Fruit fly (Drosophila melanogaster): ENCODE results near the gene CG3436.

Gene CG3436

DNA sequence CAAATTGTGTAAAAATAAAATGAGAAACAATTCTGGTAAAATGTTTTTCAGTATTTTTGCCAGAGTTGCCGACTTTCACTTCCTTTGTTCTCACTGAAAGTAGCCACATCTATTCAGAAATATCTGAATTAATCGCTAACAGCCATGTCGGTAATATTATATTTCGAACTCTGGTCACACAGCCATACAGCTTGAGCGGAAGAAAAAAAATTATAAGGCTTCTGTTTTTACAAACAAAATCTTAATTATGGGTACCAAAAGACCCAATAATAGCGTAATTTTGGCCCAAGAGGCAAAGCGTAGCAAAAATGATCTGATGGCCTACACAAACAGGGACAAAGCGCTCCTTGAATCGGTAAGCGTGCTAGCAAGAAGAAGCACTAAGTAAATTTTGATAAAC, at the start of gene CG3436 (continued):
- TF ChIP-seq CG9797 (GFP tag; optimal IDR thresholded peaks at IDR 0.05) (peak; percentile 86), CG8281 (tag; optimal IDR thresholded peaks at IDR 0.05) (no peak), ara (GFP tag; IDR thresholded peaks at IDR 0.05) (no peak), BEAF-32 (GFP tag; optimal IDR thresholded peaks at IDR 0.05) (peak; percentile 71), CG11456 (GFP tag; IDR thresholded peaks at IDR 0.05) (no peak), CG6689 (GFP tag; IDR thresholded peaks at IDR 0.05) (no peak), CG17385 (GFP tag; optimal IDR thresholded peaks at IDR 0.05) (peak; percentile 95), Ets65A (GFP tag) (peak; percentile 91), Dbx (GFP tag; IDR thresholded peaks at IDR 0.05) (no peak), tgo (GFP tag; IDR thresholded peaks at IDR 0.05) (no peak), CG30020 (tag; optimal IDR thresholded peaks at IDR 0.05) (peak; percentile 55), CG18619 (GFP tag; optimal IDR thresholded peaks at IDR 0.05) (no peak), H15 (GFP tag; IDR thresholded peaks at IDR 0.05) (no peak), h (optimal IDR thresholded peaks at IDR 0.05) (no peak), jing (GFP tag; optimal IDR thresholded peaks at IDR 0.05) (no peak), kni (GFP tag; optimal IDR thresholded peaks at IDR 0.05) (no peak), lab (GFP tag; optimal IDR thresholded peaks at IDR 0.05) (no peak), ab (GFP tag; optimal IDR thresholded peaks at IDR 0.05) (no peak), CG34224 (GFP tag; IDR thresholded peaks at IDR 0.05; ENCODE audit: partially characterized antibody) (no peak), pzg (GFP tag; optimal IDR thresholded peaks at IDR 0.05) (peak; percentile 91), CG12391 (tag; optimal IDR thresholded peaks at IDR 0.05) (peak; percentile 19), MBD-R2 (GFP tag; IDR thresholded peaks at IDR 0.05) (no peak), CG11398 (GFP tag; optimal IDR thresholded peaks at IDR 0.05) (no peak), CG15514 (GFP tag; optimal IDR thresholded peaks at IDR 0.05) (peak; percentile 73), CG8290 (GFP tag; optimal IDR thresholded peaks at IDR 0.05) (no peak), CG8290 (tag; optimal IDR thresholded peaks at IDR 0.05) (peak in 1 of 2 experiments; percentile 38), da (GFP tag; optimal IDR thresholded peaks at IDR 0.05) (no peak), H2.0 (GFP tag; IDR thresholded peaks at IDR 0.05) (no peak), abd-A (tag; optimal IDR thresholded peaks at IDR 0.05) (no peak), NC2β (GFP tag; optimal IDR thresholded peaks at IDR 0.05) (peak; percentile 12), CG12744 (GFP tag; optimal IDR thresholded peaks at IDR 0.05) (no peak), ranshi (GFP tag; IDR thresholded peaks at IDR 0.05) (no peak), Fer2 (tag; optimal IDR thresholded peaks at IDR 0.05) (no peak), twi (tag; optimal IDR thresholded peaks at IDR 0.05) (no peak), Nf-YC (tag; optimal IDR thresholded peaks at IDR 0.05) (no peak), CG14710 (tag; optimal IDR thresholded peaks at IDR 0.05) (peak; percentile 59)

- TF ChIP-seq CG17568 (GFP tag; optimal IDR thresholded peaks at IDR 0.05) (no peak), knrl (GFP tag; IDR thresholded peaks at IDR 0.05; ENCODE audit: partially characterized antibody) (no peak), fu2 (GFP tag; optimal IDR thresholded peaks at IDR 0.05) (no peak), CG14710 (tag; optimal IDR thresholded peaks at IDR 0.05) (no peak), CG10979 (tag; optimal IDR thresholded peaks at IDR 0.05) (no peak), Neu2 (GFP tag; optimal IDR thresholded peaks at IDR 0.05; ENCODE audit: borderline replicate concordance) (no peak), CG33557 (GFP tag; optimal IDR thresholded peaks at IDR 0.05) (no peak), crol (GFP tag; IDR thresholded peaks at IDR 0.05) (no peak), chif (GFP tag; optimal IDR thresholded peaks at IDR 0.05) (no peak), mam (GFP tag; optimal IDR thresholded peaks at IDR 0.05) (no peak), Ets65A (GFP tag) (no peak), CG13287 (GFP tag; IDR thresholded peaks at IDR 0.05; ENCODE audit: partially characterized antibody) (peak; percentile 54), CG7745 (tag; optimal IDR thresholded peaks at IDR 0.05) (no peak), Elba2 (GFP tag; optimal IDR thresholded peaks at IDR 0.05) (no peak), kni (GFP tag; optimal IDR thresholded peaks at IDR 0.05) (no peak), Sry-δ (GFP tag; optimal IDR thresholded peaks at IDR 0.05) (peak; percentile 22), CG1603 (tag; optimal IDR thresholded peaks at IDR 0.05) (peak; percentile 8), GATAe (GFP tag; conservative IDR thresholded peaks at IDR 0.05) (no peak), Oli (tag; optimal IDR thresholded peaks at IDR 0.05) (no peak), CG7928 (GFP tag; optimal IDR thresholded peaks at IDR 0.05) (no peak)
These were observed 49.3 kb upstream of the CG3436 start, which contains the start of the genes Nhe1 and Sam-S for dm6 chr2L:106540-106939. Gene Nhe1, minus strand, starts transcription at chr2L:106732. Gene Sam-S, plus strand, starts transcription at chr2L:106903.

Measured in whole organism, embryonic.